Fruit fly (Drosophila melanogaster): ENCODE measurements around the gene msi.

The msi gene

DNA sequence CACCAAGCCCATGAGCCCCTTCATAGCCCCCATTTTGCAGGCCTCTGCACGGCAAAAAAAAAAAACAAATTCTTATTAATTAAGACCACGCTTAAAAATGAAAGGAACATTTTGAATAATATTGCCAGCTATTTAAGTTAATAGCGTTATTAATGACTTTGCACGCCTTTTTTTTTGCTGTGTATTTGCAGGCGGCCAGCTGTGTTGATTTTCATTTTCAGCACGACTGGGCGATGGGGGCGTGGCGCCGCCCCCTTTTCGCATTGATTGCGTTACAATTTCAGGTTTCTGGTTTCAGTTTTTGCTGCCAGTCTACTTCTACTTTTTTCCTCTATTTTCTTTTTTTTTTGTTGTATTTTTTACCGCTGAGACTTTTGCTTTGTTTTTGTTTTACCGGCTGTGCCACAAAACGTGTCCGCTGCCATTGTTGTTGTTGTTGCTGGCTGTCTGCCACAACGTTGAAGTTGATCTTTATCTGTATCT lies 16.0 kb downstream of the msi start (continued):
- TF ChIP-seq CG17802 (tag; optimal IDR thresholded peaks at IDR 0.05) (no peak), ERR (GFP tag; optimal IDR thresholded peaks at IDR 0.05) (no peak), Dip2 (GFP tag; IDR thresholded peaks at IDR 0.05) (no peak), Six4 (GFP tag; optimal IDR thresholded peaks at IDR 0.05) (no peak), CG9727 (GFP tag; optimal IDR thresholded peaks at IDR 0.05) (no peak), twi (tag; optimal IDR thresholded peaks at IDR 0.05) (no peak), Bgb (GFP tag; IDR thresholded peaks at IDR 0.05; ENCODE audit: partially characterized antibody) (no peak), CG34224 (GFP tag; IDR thresholded peaks at IDR 0.05; ENCODE audit: partially characterized antibody) (no peak), ci (GFP tag; IDR thresholded peaks at IDR 0.05) (peak; percentile 73), CG3065 (GFP tag; optimal IDR thresholded peaks at IDR 0.05) (no peak), btn (GFP tag; optimal IDR thresholded peaks at IDR 0.05) (no peak), CG11247 (GFP tag; IDR thresholded peaks at IDR 0.05) (no peak; the same call in 1 of the 2 replicates), nmo (GFP tag; optimal IDR thresholded peaks at IDR 0.05) (peak; percentile 27), CG12942 (GFP tag; optimal IDR thresholded peaks at IDR 0.05) (no peak), CG4328 (GFP tag; optimal IDR thresholded peaks at IDR 0.05) (no peak), CG15011 (GFP tag; optimal IDR thresholded peaks at IDR 0.05) (peak; percentile 1), CG31224 (GFP tag; IDR thresholded peaks at IDR 0.05) (no peak), Jarid2 (GFP tag; optimal IDR thresholded peaks at IDR 0.05) (no peak), Ets65A (GFP tag) (peak; percentile 91), CG7928 (GFP tag; optimal IDR thresholded peaks at IDR 0.05) (no peak), CG7786 (GFP tag; optimal IDR thresholded peaks at IDR 0.05) (no peak), chm (GFP tag; IDR thresholded peaks at IDR 0.05) (no peak; the same call in 1 of the 2 replicates), Xrp1 (GFP tag; IDR thresholded peaks at IDR 0.05) (peak; percentile 48; the same call in 1 of the 2 replicates), CG12104 (GFP tag; optimal IDR thresholded peaks at IDR 0.05) (no peak), CG11504 (tag; optimal IDR thresholded peaks at IDR 0.05) (peak; percentile 38), Atf-2 (GFP tag; optimal IDR thresholded peaks at IDR 0.05) (no peak), CG15479 (GFP tag; optimal IDR thresholded peaks at IDR 0.05) (no peak), Xbp1 (GFP tag; optimal IDR thresholded peaks at IDR 0.05) (peak; percentile 37), Sox100B (GFP tag; optimal IDR thresholded peaks at IDR 0.05) (no peak), sisA (GFP tag; IDR thresholded peaks at IDR 0.05) (no peak; the same call in 1 of the 2 replicates), zen (tag; optimal IDR thresholded peaks at IDR 0.05) (no peak), fd3F (GFP tag; optimal IDR thresholded peaks at IDR 0.05) (no peak), CG31388 (GFP tag; optimal IDR thresholded peaks at IDR 0.05) (no peak), ham (GFP tag; IDR thresholded peaks at IDR 0.05) (no peak), CG4404 (GFP tag; IDR thresholded peaks at IDR 0.05) (peak; percentile 29; the same call in 1 of the 2 replicates), CG10147 (GFP tag; optimal IDR thresholded peaks at IDR 0.05) (no peak), Elba2 (GFP tag; optimal IDR thresholded peaks at IDR 0.05) (no peak), CG6813 (GFP tag; optimal IDR thresholded peaks at IDR 0.05) (peak; percentile 22), D (optimal IDR thresholded peaks at IDR 0.05) (no peak), D (GFP tag; optimal IDR thresholded peaks at IDR 0.05) (no peak), Rfx (GFP tag; IDR thresholded peaks at IDR 0.05) (peak; percentile 65), hbn (GFP tag; IDR thresholded peaks at IDR 0.05; ENCODE audit: partially characterized antibody) (no peak), HLH54F (GFP tag; optimal IDR thresholded peaks at IDR 0.05) (no peak), pum (GFP tag; optimal IDR thresholded peaks at IDR 0.05) (no peak), cas (GFP tag; IDR thresholded peaks at IDR 0.05) (no peak), ac (GFP tag; optimal IDR thresholded peaks at IDR 0.05) (no peak), CG9876 (GFP tag; optimal IDR thresholded peaks at IDR 0.05) (no peak), trem (tag; optimal IDR thresholded peaks at IDR 0.05) (no peak), disco-r (GFP tag; optimal IDR thresholded peaks at IDR 0.05) (no peak), CG15514 (GFP tag; optimal IDR thresholded peaks at IDR 0.05) (peak; percentile 11), CG33557 (GFP tag; optimal IDR thresholded peaks at IDR 0.05) (no peak), CG8478 (optimal IDR thresholded peaks at IDR 0.05) (no peak)
